Fruit fly (Drosophila melanogaster): ENCODE data around the gene mrn.

The mrn gene

dm6 chr3L:15566484-15566955 is 13.8 kb downstream of the mrn start (continued):
- TF ChIP-seq inv (GFP tag; IDR thresholded peaks at IDR 0.05; ENCODE audit: partially characterized antibody) (no peak), Dip3 (GFP tag; optimal IDR thresholded peaks at IDR 0.05) (no peak), sna (GFP tag; IDR thresholded peaks at IDR 0.05; ENCODE audit: partially characterized antibody) (no peak), CG9437 (GFP tag; optimal IDR thresholded peaks at IDR 0.05) (no peak), dm (GFP tag; optimal IDR thresholded peaks at IDR 0.05) (no peak), CG10462 (GFP tag; optimal IDR thresholded peaks at IDR 0.05) (no peak), CG17612 (GFP tag; IDR thresholded peaks at IDR 0.05) (no peak), D19B (GFP tag; optimal IDR thresholded peaks at IDR 0.05) (no peak), CG7271 (tag; optimal IDR thresholded peaks at IDR 0.05) (peak; percentile 49), schlank (tag; optimal IDR thresholded peaks at IDR 0.05) (peak; percentile 82), psq (GFP tag; optimal IDR thresholded peaks at IDR 0.05) (peak; percentile 37), CG2202 (tag; optimal IDR thresholded peaks at IDR 0.05) (peak; percentile 45), Bdp1 (GFP tag; optimal IDR thresholded peaks at IDR 0.05) (peak; percentile 3), so (GFP tag; IDR thresholded peaks at IDR 0.05) (peak; percentile 85; the same call in 2 of the 3 replicates), Oaz (GFP tag; IDR thresholded peaks at IDR 0.05) (no peak), CG7556 (GFP tag; optimal IDR thresholded peaks at IDR 0.05) (peak; percentile 68), CG7786 (GFP tag; optimal IDR thresholded peaks at IDR 0.05) (no peak), Fer3 (tag; optimal IDR thresholded peaks at IDR 0.05) (peak; percentile 73), CG16863 (GFP tag; optimal IDR thresholded peaks at IDR 0.05) (peak; percentile 42), Ptx1 (GFP tag; IDR thresholded peaks at IDR 0.05) (no peak), crc (GFP tag; optimal IDR thresholded peaks at IDR 0.05) (no peak), Mad (GFP tag; optimal IDR thresholded peaks at IDR 0.05) (peak; percentile 22), lmd (GFP tag; IDR thresholded peaks at IDR 0.05) (no peak; the same call in 1 of the 2 replicates), CG11456 (GFP tag; IDR thresholded peaks at IDR 0.05) (0 out of 3 replicates have a peak, but pooled peaks have one; percentile 67), Hsf (GFP tag; optimal IDR thresholded peaks at IDR 0.05) (no peak), CG11247 (GFP tag; IDR thresholded peaks at IDR 0.05) (peak; percentile 53), Jarid2 (GFP tag; optimal IDR thresholded peaks at IDR 0.05) (no peak), fu2 (GFP tag; optimal IDR thresholded peaks at IDR 0.05) (peak; percentile 20), kay (GFP tag; optimal IDR thresholded peaks at IDR 0.05) (no peak), CG5245 (GFP tag; optimal IDR thresholded peaks at IDR 0.05) (no peak), B-H2 (GFP tag; optimal IDR thresholded peaks at IDR 0.05) (peak; percentile 75), Sry-β (GFP tag; optimal IDR thresholded peaks at IDR 0.05) (no peak), zf30C (GFP tag; optimal IDR thresholded peaks at IDR 0.05) (no peak), CG9876 (GFP tag; optimal IDR thresholded peaks at IDR 0.05) (no peak), zen (tag; optimal IDR thresholded peaks at IDR 0.05) (no peak), Ssrp (tag; optimal IDR thresholded peaks at IDR 0.05) (no peak), CG12769 (tag; optimal IDR thresholded peaks at IDR 0.05) (peak; percentile 96), CG11723 (GFP tag; optimal IDR thresholded peaks at IDR 0.05) (no peak), sqz (GFP tag; optimal IDR thresholded peaks at IDR 0.05) (no peak), CG32772 (GFP tag; IDR thresholded peaks at IDR 0.05) (no peak), CG11696 (GFP tag; IDR thresholded peaks at IDR 0.05) (peak; percentile 52; the same call in 1 of the 2 replicates), CG10274 (GFP tag; optimal IDR thresholded peaks at IDR 0.05) (peak; percentile 45), Bgb (GFP tag; IDR thresholded peaks at IDR 0.05; ENCODE audit: partially characterized antibody) (no peak), eve (GFP tag; optimal IDR thresholded peaks at IDR 0.05) (no peak), H2.0 (GFP tag; IDR thresholded peaks at IDR 0.05) (no peak), CG11085 (GFP tag; IDR thresholded peaks at IDR 0.05) (no peak), Max (GFP tag; optimal IDR thresholded peaks at IDR 0.05) (no peak), ind (GFP tag; optimal IDR thresholded peaks at IDR 0.05) (no peak), Mrtf (GFP tag; IDR thresholded peaks at IDR 0.05) (peak; percentile 43; the same call in 1 of the 3 replicates), Gsc (GFP tag; IDR thresholded peaks at IDR 0.05) (no peak), CG14050 (GFP tag; IDR thresholded peaks at IDR 0.05) (0 out of 3 replicates have a peak, but pooled peaks have one; percentile 31), E2f2 (GFP tag; IDR thresholded peaks at IDR 0.05) (no peak)

All from whole organism, embryonic.